Fruit fly (Drosophila melanogaster) whole organism, adult: Measurements from ENCODE around the gene Surf6.
A peak's percentile ranks its signal among the peaks of the same experiment; 100 is the strongest.

Source experiments
- CG11617 ChIP-seq: fragments of 200-800 bp; sonication (Bioruptor generic); optimal IDR thresholded peaks from 2 replicates; lab custom pipeline; 2017; ENCODE audit warnings: mild to moderate bottlenecking, missing biosample characterization, missing genetic modification reagents, missing genetic modification characterization
- CG12768 ChIP-seq: fragments of 200-800 bp; sonication (Bioruptor generic); optimal IDR thresholded peaks from 2 replicates; lab custom pipeline; 2017; ENCODE audit warnings: missing biosample characterization, missing genetic modification characterization, mild to moderate bottlenecking, moderate library complexity, missing genetic modification reagents
- CG14711 ChIP-seq: fragments of 200-800 bp; sonication (Bioruptor generic); optimal IDR thresholded peaks from 2 replicates; lab custom pipeline; 2018; ENCODE audit warnings: missing biosample characterization, mild to moderate bottlenecking, missing genetic modification characterization, moderate library complexity
- CG1620 ChIP-seq: fragments of 200-800 bp; sonication (Bioruptor generic); optimal IDR thresholded peaks from 2 replicates; lab custom pipeline; 2016; ENCODE audit warnings: missing biosample characterization, missing genetic modification characterization
- CG33017 ChIP-seq: fragments of 200-800 bp; sonication (Bioruptor generic); optimal IDR thresholded peaks from 2 replicates; lab custom pipeline; 2018; ENCODE audit warnings: missing biosample characterization, mild to moderate bottlenecking, missing genetic modification characterization, moderate library complexity
- CG5204 ChIP-seq: fragments of 200-800 bp; sonication (Bioruptor generic); optimal IDR thresholded peaks from 2 replicates; lab custom pipeline; 2016; ENCODE audit warnings: missing biosample characterization, missing genetic modification characterization
- CG7045 ChIP-seq: fragments of 200-800 bp; sonication (Bioruptor generic); optimal IDR thresholded peaks from 2 replicates; lab custom pipeline; 2017; ENCODE audit warnings: missing biosample characterization, mild to moderate bottlenecking, missing genetic modification characterization
- CG7101 ChIP-seq: fragments of 200-800 bp; sonication (Bioruptor generic); optimal IDR thresholded peaks from 2 replicates; lab custom pipeline; 2018; ENCODE audit warnings: missing biosample characterization, mild to moderate bottlenecking, missing genetic modification characterization, moderate library complexity
- Clk ChIP-seq: fragments of 200-800 bp; sonication (Bioruptor generic); optimal IDR thresholded peaks from 2 replicates; lab custom pipeline; 2017; ENCODE audit warnings: missing biosample characterization, missing genetic modification characterization
- Crg-1 ChIP-seq: fragments of 200-800 bp; sonication (Bioruptor generic); optimal IDR thresholded peaks from 2 replicates; lab custom pipeline; 2016; ENCODE audit warnings: missing biosample characterization, missing genetic modification characterization
- Hr96 ChIP-seq: fragments of 200-800 bp; sonication (Bioruptor generic); optimal IDR thresholded peaks from 2 replicates; lab custom pipeline; 2016; ENCODE audit warnings: missing biosample characterization, missing genetic modification characterization
- Mnt ChIP-seq: fragments of 200-800 bp; sonication (Bioruptor generic); optimal IDR thresholded peaks from 2 replicates; lab custom pipeline; 2016; ENCODE audit warnings: missing biosample characterization, mild to moderate bottlenecking, missing genetic modification characterization
- bab1 ChIP-seq: fragments of 200-800 bp; sonication (Bioruptor generic); optimal IDR thresholded peaks from 3 replicates; lab custom pipeline; 2019; ENCODE audit warnings: missing biosample characterization, mild to moderate bottlenecking, missing genetic modification characterization, moderate library complexity
- cic ChIP-seq: fragments of 200-800 bp; sonication (Bioruptor generic); optimal IDR thresholded peaks from 2 replicates; lab custom pipeline; 2017; ENCODE audit warnings: missing biosample characterization, mild to moderate bottlenecking, missing genetic modification characterization, moderate library complexity
- cnc ChIP-seq, 2 experiments: fragments of >200 bp; optimal IDR thresholded peaks; 2 replicates each; lab custom pipeline; 2017
- kay ChIP-seq: fragments of 200-800 bp; sonication (Bioruptor generic); peaks from one replicate; lab custom pipeline; 2016; ENCODE audit warnings: missing biosample characterization, missing genetic modification characterization, borderline replicate concordance
- ovo ChIP-seq: fragments of 200-800 bp; sonication (Bioruptor generic); optimal IDR thresholded peaks from 2 replicates; lab custom pipeline; 2016; ENCODE audit warnings: missing biosample characterization, missing genetic modification characterization
- pad ChIP-seq: fragments of 200-800 bp; sonication (Bioruptor generic); optimal IDR thresholded peaks from 3 replicates; lab custom pipeline; 2017; ENCODE audit warnings: missing biosample characterization, missing genetic modification characterization, mild to moderate bottlenecking, moderate library complexity, missing genetic modification reagents
- tj ChIP-seq: fragments of 200-800 bp; sonication (Bioruptor generic); optimal IDR thresholded peaks from 3 replicates; lab custom pipeline; 2017; ENCODE audit warnings: missing biosample characterization, mild to moderate bottlenecking, missing genetic modification characterization, moderate library complexity
- toe ChIP-seq: fragments of 200-800 bp; sonication (Bioruptor generic); optimal IDR thresholded peaks from 2 replicates; lab custom pipeline; 2016; ENCODE audit warnings: missing biosample characterization, missing genetic modification characterization

The Surf6 gene

DNA sequence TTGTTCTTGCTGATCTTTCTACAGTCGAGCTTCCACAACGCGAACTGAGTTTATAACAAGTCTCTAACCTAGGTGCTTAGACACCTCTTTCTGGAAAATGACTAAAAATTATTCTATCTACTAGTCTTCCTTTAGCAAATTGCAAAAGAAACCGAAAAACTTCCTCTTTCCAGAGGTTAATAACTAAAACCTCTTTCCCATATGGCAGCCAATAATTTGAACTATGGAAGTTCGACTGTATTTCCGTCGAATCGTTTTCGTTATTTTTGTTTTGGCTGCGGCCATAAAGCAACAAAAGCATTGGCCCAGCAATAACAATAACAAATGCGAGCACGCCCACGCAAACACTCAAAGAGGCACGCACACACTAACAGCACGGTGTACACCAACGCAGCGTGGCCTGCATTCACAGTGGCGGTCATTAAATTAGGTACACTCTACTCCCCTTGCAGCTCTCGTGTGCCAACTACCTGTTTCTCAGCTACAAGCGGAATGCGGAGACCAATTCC, 24.2 kb downstream of the Surf6 start:
- TF ChIP-seq CG12768 (GFP tag; lab: Kevin White, UChicago) (peak; percentile 52), CG7101 (tag; lab: Kevin White, UChicago) (peak; percentile 66), Clk (no peak), bab1 (GFP tag; lab: Kevin White, UChicago) (peak; percentile 74), cic (GFP tag; lab: Kevin White, UChicago) (no peak), CG33017 (tag; lab: Kevin White, UChicago) (peak; percentile 59), CG1620 (GFP tag; lab: Kevin White, UChicago) (peak; percentile 18), pad (peak; percentile 52), tj (GFP tag; lab: Kevin White, UChicago) (peak; percentile 11), kay (GFP tag; lab: Kevin White, UChicago) (no peak), Mnt (GFP tag; lab: Kevin White, UChicago) (peak; percentile 61), CG14711 (tag; lab: Kevin White, UChicago) (peak; percentile 35), CG11617 (GFP tag; lab: Kevin White, UChicago) (peak; percentile 62), Hr96 (GFP tag; lab: Kevin White, UChicago) (peak; percentile 37), toe (GFP tag; lab: Kevin White, UChicago) (no peak), CG5204 (GFP tag; lab: Kevin White, UChicago) (no peak), Crg-1 (GFP tag; lab: Kevin White, UChicago) (peak; percentile 26)

DNA sequence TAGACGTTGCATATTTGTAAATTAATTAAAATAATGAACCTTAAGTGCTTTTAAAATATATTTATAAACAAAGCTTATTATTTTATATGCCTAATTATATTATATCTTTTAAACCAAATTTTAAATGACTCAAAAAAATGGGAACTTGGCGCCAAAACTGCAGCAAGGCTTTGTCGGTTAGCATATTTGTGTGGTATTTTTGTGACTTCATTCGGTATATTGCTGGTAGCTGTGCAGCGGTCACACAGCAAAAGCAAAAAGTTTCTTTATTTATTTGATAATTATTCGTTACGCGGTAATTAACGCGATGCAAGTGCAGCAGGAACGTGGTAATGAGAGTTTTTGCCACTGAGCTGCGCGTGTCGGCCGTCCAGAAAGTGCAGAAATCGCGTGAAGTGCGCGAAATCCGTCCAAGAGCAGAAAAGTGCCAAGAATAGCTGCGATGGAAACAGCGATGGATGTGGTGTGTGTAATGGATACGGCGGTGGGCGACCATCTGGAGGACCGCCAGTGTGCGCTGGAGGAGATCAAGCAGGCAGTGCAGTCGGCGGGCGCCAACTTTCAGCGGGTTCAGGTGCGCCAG, 25.1 kb downstream of the Surf6 start, which contains the start of gene Ask1:
Gene Ask1 (plus strand): TSS at position 250 of the 583 bp plus-strand sequence.
- no peak for TF ChIP-seq CG11617 (GFP tag; lab: Kevin White, UChicago)
- peak; percentile 39 for TF ChIP-seq bab1 (GFP tag; lab: Kevin White, UChicago)

DNA sequence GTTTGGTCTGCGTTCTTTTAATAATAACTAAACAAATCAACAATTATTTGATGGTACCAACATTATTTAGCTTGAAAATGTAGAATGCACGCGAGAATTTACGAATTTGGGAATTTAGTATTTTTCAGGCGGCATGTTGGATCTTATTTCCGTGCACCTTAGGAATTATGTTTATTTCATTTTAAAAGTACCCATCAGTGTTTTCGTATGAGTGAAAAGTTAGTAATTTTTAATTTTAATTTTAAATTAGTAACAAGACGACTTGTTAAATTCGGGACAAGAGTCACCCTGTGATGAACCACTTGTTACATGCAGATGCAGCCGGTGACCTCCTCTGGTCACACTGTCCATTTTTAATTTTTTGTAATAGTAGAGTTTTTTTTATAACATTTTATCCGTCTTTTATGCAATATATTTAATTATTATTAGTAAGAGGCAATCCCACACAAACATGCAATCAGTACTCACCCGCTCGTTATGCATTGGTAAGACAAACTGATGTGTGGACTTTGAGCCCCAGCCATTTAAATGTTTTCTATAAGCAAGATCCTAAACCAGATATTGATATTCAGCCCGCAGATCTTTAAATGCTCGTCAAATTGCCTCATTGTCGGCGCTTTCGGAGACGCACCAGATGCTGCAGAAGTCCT, 27.1 kb downstream of the Surf6 start, which contains the start of the genes CG17186 and Arc42:
Gene CG17186 (minus strand): TSS at position 88 of the 650 bp plus-strand sequence.
Gene Arc42 (plus strand): TSS at position 311 of the 650 bp plus-strand sequence.
- TF ChIP-seq pad (peak; percentile 6), CG1620 (GFP tag; lab: Kevin White, UChicago) (peak; percentile 29), toe (GFP tag; lab: Kevin White, UChicago) (no peak), tj (GFP tag; lab: Kevin White, UChicago) (no peak), CG14711 (tag; lab: Kevin White, UChicago) (peak; percentile 33), CG7101 (tag; lab: Kevin White, UChicago) (no peak), Crg-1 (GFP tag; lab: Kevin White, UChicago) (peak; percentile 20), kay (GFP tag; lab: Kevin White, UChicago) (no peak), Hr96 (GFP tag; lab: Kevin White, UChicago) (no peak), ovo (GFP tag; lab: Kevin White, UChicago) (no peak), cnc (optimal IDR thresholded peaks at IDR 0.05; lab: Kevin White, UChicago) (no peak), cic (GFP tag; lab: Kevin White, UChicago) (no peak), CG33017 (tag; lab: Kevin White, UChicago) (no peak), Clk (no peak), CG7045 (GFP tag; lab: Kevin White, UChicago) (no peak), CG5204 (GFP tag; lab: Kevin White, UChicago) (no peak), Mnt (GFP tag; lab: Kevin White, UChicago) (peak; percentile 63), CG11617 (GFP tag; lab: Kevin White, UChicago) (peak; percentile 28), CG12768 (GFP tag; lab: Kevin White, UChicago) (peak; percentile 66), bab1 (GFP tag; lab: Kevin White, UChicago) (peak; percentile 62)

DNA sequence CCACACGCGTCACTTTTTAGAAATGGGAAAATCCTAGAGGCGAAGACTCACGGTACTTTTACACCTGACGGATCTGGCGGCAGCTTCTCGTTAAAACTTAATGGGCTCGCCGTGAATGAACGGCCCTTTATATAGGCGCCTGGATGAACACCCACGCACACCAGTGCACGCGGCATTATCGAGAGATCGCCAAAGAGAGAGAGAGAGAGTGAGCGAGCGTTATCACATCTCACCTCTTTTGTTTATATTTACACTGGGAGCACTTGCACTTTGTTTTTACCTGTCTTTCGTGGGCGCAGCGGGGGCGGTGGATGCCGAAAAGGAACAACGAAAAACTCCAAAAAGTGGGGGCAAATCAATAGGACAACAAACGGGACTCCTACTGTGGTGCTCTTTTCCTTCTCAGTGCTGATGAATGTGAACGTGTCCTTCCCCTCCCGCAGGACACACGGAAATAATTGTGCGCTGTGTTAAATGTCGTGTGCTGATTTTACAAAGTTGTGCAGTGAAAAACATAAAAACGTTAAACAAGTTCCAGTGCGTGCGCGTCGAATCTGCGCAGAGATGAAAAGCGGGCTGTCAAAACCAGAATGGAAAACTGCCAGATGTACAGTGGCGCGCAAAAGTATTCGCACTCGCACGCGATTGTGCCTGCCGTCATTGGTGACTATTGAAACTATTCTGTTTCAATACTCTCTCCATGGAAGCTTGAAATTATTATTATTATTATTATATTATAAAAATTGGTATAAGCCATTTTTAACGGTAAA, 29.4 kb downstream of the Surf6 start, which contains the start of gene Mrp5:
Gene Mrp5 (minus strand): TSS at position 561 of the 770 bp plus-strand sequence.
- no peak for TF ChIP-seq Mnt (GFP tag; lab: Kevin White, UChicago)
- no peak for TF ChIP-seq CG1620 (GFP tag; lab: Kevin White, UChicago)
- TF ChIP-seq CG12768 (GFP tag; lab: Kevin White, UChicago) = peak; percentile 56
- peak; percentile 61 for TF ChIP-seq cic (GFP tag; lab: Kevin White, UChicago)
- TF ChIP-seq kay (GFP tag; lab: Kevin White, UChicago) = no peak
- peak; percentile 42 for TF ChIP-seq pad
- no peak for TF ChIP-seq CG7045 (GFP tag; lab: Kevin White, UChicago)
- TF ChIP-seq Hr96 (GFP tag; lab: Kevin White, UChicago) = peak; percentile 30
- TF ChIP-seq CG33017 (tag; lab: Kevin White, UChicago) = no peak

DNA sequence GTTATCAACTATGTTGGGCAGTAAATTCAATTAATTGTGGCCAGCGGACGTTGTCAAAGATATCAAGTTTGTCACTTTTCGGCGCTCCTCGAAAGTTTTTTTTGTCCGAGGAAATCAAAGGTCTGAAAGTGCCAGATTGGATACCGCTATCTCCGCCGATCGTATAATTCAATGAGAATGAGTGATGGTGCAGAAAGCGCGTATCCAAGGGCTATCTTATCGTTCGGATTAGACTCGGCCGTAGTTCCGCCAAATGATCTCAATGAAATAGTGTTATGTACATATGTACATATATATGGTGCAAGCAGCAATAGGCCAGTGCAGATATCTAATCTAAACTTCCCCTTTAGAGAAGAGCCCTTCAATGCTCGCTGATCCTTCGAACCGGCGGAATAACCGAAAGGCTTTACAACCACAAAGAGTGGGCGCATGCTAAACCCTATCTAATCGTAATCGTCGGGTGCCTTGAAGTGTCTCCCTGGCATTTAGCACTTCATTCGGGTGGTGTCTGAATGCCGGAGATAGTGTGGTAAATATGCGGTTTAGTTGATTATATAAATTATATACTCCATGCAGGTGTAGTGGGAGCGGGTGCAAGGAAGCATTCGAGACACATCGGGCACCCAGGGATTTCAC, 31.4 kb downstream of the Surf6 start:
- TF ChIP-seq CG7101 (tag; lab: Kevin White, UChicago) = no peak
- no peak for TF ChIP-seq Hr96 (GFP tag; lab: Kevin White, UChicago)
- peak; percentile 90 for TF ChIP-seq cic (GFP tag; lab: Kevin White, UChicago)
- no peak for TF ChIP-seq kay (GFP tag; lab: Kevin White, UChicago)
- no peak for TF ChIP-seq ovo (GFP tag; lab: Kevin White, UChicago)
- no peak for TF ChIP-seq CG1620 (GFP tag; lab: Kevin White, UChicago)
- TF ChIP-seq CG11617 (GFP tag; lab: Kevin White, UChicago) = no peak
- peak; percentile 8 for TF ChIP-seq Crg-1 (GFP tag; lab: Kevin White, UChicago)
- no peak for TF ChIP-seq CG33017 (tag; lab: Kevin White, UChicago)
- TF ChIP-seq toe (GFP tag; lab: Kevin White, UChicago) = no peak
- no peak for TF ChIP-seq pad
- TF ChIP-seq Clk = no peak
- TF ChIP-seq CG14711 (tag; lab: Kevin White, UChicago) = no peak
- no peak for TF ChIP-seq CG7045 (GFP tag; lab: Kevin White, UChicago)
- TF ChIP-seq tj (GFP tag; lab: Kevin White, UChicago) = no peak
- TF ChIP-seq bab1 (GFP tag; lab: Kevin White, UChicago) = no peak
- TF ChIP-seq Mnt (GFP tag; lab: Kevin White, UChicago) = peak; percentile 2
- no peak for TF ChIP-seq CG12768 (GFP tag; lab: Kevin White, UChicago)
- TF ChIP-seq cnc (optimal IDR thresholded peaks at IDR 0.05; lab: Kevin White, UChicago) = no peak
- TF ChIP-seq CG5204 (GFP tag; lab: Kevin White, UChicago) = no peak
